Worm (Caenorhabditis elegans): ENCODE data around the gene sma-6.

DNA sequence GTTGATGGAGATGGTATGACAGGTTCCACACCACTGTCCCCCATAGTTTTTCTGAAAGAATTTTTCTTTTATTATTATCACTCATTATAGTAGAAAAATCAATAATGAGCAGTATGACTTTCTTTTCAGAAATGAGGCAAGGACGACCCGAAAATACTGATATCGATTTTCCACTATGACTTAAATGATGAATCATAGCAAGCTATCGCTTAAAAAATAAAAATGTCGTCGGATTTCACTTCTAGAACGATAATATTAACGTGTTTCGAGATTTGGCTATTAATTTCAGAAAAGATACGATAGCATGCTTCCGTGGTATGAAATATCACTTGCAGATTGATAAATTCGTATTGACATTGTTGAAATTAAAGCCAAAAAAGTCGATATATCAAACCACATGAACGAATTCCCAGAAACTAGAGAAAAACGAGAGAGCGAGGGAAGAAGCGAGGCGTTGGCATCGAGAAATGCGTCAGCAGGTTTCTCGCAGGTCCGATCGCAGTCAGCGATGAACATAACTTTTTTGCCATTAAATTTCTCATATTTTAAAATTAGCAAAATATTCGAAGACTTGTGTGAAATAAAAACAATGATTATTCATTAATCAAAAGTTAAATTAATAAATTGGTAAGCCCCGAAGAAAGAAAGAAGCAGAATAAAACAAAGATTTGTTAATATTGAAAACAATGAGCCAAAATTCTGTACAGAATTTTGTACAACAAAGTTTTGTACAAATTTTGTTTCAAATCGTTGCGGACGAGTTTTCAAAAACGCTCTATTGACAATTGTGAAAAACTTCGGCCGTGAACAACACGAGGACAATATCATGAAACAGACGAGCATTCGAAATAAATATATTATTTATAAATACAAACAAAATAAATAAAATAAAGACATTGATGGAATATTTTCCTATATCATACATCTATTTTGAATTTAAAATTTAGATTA, 31.4 kb downstream of the sma-6 start, which contains the start of gene C32D5.11:
- TF ChIP-seq W03F9.2 (tag; optimal IDR thresholded peaks at IDR 0.05) (peak; percentile 73), him-1 (tag; optimal IDR thresholded peaks at IDR 0.05) (no peak), dao-5 (tag; optimal IDR thresholded peaks at IDR 0.05) (no peak)

Data from whole organism, L4/young adult.